Worm (Caenorhabditis elegans): ENCODE results near the gene R08D7.5.

ce11 chrIII:8978512-8979352 is 4.8 kb downstream of the R08D7.5 start:
- TF ChIP-seq fkh-4 (tag; optimal IDR thresholded peaks at IDR 0.05; ENCODE audit: borderline replicate concordance) (no peak), ama-1 (optimal IDR thresholded peaks at IDR 0.05) (no peak), tbx-2 (tag; optimal IDR thresholded peaks at IDR 0.05) (no peak), dpl-1 (GFP tag; optimal IDR thresholded peaks at IDR 0.05) (no peak), nhr-11 (tag; optimal IDR thresholded peaks at IDR 0.05) (no peak), nhr-85 (tag) (no peak), mep-1 (tag; optimal IDR thresholded peaks at IDR 0.05) (peak; percentile 13), unc-62 (GFP tag; optimal IDR thresholded peaks at IDR 0.05) (no peak), nhr-28 (tag; optimal IDR thresholded peaks at IDR 0.05) (no peak), snpc-4 (tag; optimal IDR thresholded peaks at IDR 0.05) (no peak)
